Worm (Caenorhabditis elegans) whole organism, L3 larva: Measurements from ENCODE around the gene T03G6.3.

Experiments
- R02D3.7 ChIP-seq: fragments of 150-350 bp; optimal IDR thresholded peaks from 2 replicates; lab custom pipeline; 2014; ENCODE audit warnings: missing biosample characterization, missing genetic modification characterization
- aly-2 ChIP-seq: fragments of 150-350 bp; optimal IDR thresholded peaks from 2 replicates; lab custom pipeline; 2014; ENCODE audit warnings: missing biosample characterization, missing genetic modification characterization
- ama-1 ChIP-seq: fragments of 150-350 bp; optimal IDR thresholded peaks from 2 replicates; lab custom pipeline; 2018
- ceh-82 ChIP-seq: fragments of 150-350 bp; optimal IDR thresholded peaks from 2 replicates; lab custom pipeline; 2014; ENCODE audit warnings: missing biosample characterization, missing genetic modification characterization
- daf-12 ChIP-seq: fragments of 150-350 bp; optimal IDR thresholded peaks from 2 replicates; lab custom pipeline; 2014; ENCODE audit warnings: missing biosample characterization, missing genetic modification reagents, missing genetic modification characterization
- lin-39 ChIP-seq: fragments of 150-350 bp; optimal IDR thresholded peaks from 2 replicates; lab custom pipeline; 2018; ENCODE audit warnings: missing biosample characterization, missing genetic modification reagents, missing genetic modification characterization
- lsy-12 ChIP-seq: sonication (generic microtip); optimal IDR thresholded peaks from 2 replicates; lab custom pipeline; 2016; ENCODE audit warnings: mild to moderate bottlenecking, missing genetic modification characterization, missing compliant biosample characterization
- mml-1 ChIP-seq: fragments of 150-350 bp; sonication (generic microtip); optimal IDR thresholded peaks from 3 replicates; lab custom pipeline; 2014; ENCODE audit warnings: missing biosample characterization, missing genetic modification characterization
- nhr-12 ChIP-seq: fragments of 150-350 bp; optimal IDR thresholded peaks from 2 replicates; lab custom pipeline; 2014; ENCODE audit warnings: missing biosample characterization, missing genetic modification characterization
- sea-2 ChIP-seq: fragments of 150-350 bp; sonication (generic microtip); optimal IDR thresholded peaks from 4 replicates; lab custom pipeline; 2014; ENCODE audit warnings: missing biosample characterization, missing genetic modification reagents, missing genetic modification characterization
- skn-1 ChIP-seq: fragments of 150-350 bp; optimal IDR thresholded peaks from 2 replicates; lab custom pipeline; 2014; ENCODE audit warnings: missing biosample characterization, missing genetic modification characterization
- snpc-4 ChIP-seq: fragments of 150-350 bp; optimal IDR thresholded peaks from 2 replicates; lab custom pipeline; 2014; ENCODE audit warnings: missing biosample characterization, missing genetic modification characterization
- unc-62 ChIP-seq: fragments of 150-350 bp; sonication (generic microtip); optimal IDR thresholded peaks from 4 replicates; lab custom pipeline; 2014; ENCODE audit warnings: missing biosample characterization, missing genetic modification reagents, missing genetic modification characterization

DNA sequence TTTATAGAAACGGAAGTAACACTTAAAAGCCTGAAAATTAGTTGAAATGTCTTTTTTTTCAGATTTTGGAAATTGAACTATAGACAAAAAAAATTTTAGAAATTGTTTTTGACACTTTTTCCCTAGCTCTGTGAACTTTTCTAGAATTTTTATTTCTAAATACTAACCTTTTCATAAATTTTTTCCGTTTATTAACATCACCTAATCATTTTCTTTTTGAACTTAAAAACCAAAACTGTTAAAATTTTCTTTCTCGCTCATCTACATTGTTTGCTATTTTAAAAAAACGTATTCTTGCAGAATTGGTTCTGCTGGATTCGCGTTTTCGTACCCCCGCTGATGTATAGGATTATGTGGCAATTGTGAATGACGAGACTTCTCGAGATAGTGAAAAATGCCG, 21.8 kb downstream of the T03G6.3 start, which contains the start of the genes nhr-40 and T03G6.7:
- TF ChIP-seq ama-1 (lab: Kevin White, UChicago) (no peak), unc-62 (GFP tag; lab: Kevin White, UChicago) (no peak), daf-12 (tag; lab: Kevin White, UChicago) (no peak), nhr-12 (no peak), mml-1 (tag; lab: Kevin White, UChicago) (no peak), lsy-12 (tag; lab: Kevin White, UChicago) (no peak), ceh-82 (no peak), sea-2 (GFP tag; lab: Kevin White, UChicago) (no peak), skn-1 (tag; lab: Kevin White, UChicago) (no peak), R02D3.7 (no peak), snpc-4 (no peak), aly-2 (tag; lab: Kevin White, UChicago) (no peak), lin-39 (tag; lab: Kevin White, UChicago) (no peak)
